Fruit fly (Drosophila melanogaster) whole organism, prepupa: ENCODE data around the gene CG34461.

Experiments
- Blimp-1 ChIP-seq: fragments of 200-800 bp; sonication (Bioruptor generic); optimal IDR thresholded peaks from 3 replicates; lab custom pipeline; 2017; ENCODE audit warnings: missing biosample characterization, missing genetic modification characterization, mild to moderate bottlenecking, moderate library complexity, missing genetic modification reagents
- CG11294 ChIP-seq: fragments of 200-800 bp; sonication (Bioruptor generic); IDR thresholded peaks from 2 replicates; pipeline ENCODE4 v1.3.6; 2022; ENCODE audit warnings: missing biosample characterization, missing genetic modification characterization
- CG11762 ChIP-seq: fragments of 200-800 bp; sonication (Bioruptor generic); optimal IDR thresholded peaks from 3 replicates; lab custom pipeline; 2016; ENCODE audit warnings: missing biosample characterization, missing genetic modification characterization; ENCODE audit not compliant: insufficient read depth
- CG11902 ChIP-seq: fragments of 200-800 bp; sonication (Bioruptor generic); optimal IDR thresholded peaks from 3 replicates; lab custom pipeline; 2016; ENCODE audit warnings: missing biosample characterization, missing genetic modification characterization
- CG15336 ChIP-seq: fragments of 200-800 bp; sonication (Bioruptor generic); IDR thresholded peaks from 2 replicates; pipeline ENCODE4 v1.3.6; 2022; ENCODE audit warnings: missing biosample characterization, missing genetic modification characterization
- CG1621 ChIP-seq: fragments of 200-800 bp; sonication (Bioruptor generic); optimal IDR thresholded peaks from 3 replicates; lab custom pipeline; 2018; ENCODE audit warnings: missing biosample characterization, mild to moderate bottlenecking, missing genetic modification characterization
- CG16779 ChIP-seq: fragments of 200-800 bp; sonication (Bioruptor generic); optimal IDR thresholded peaks from 3 replicates; lab custom pipeline; 2017; ENCODE audit warnings: missing biosample characterization, mild to moderate bottlenecking, missing genetic modification characterization
- CG31627 ChIP-seq: fragments of 200-800 bp; sonication (Bioruptor generic); optimal IDR thresholded peaks from 3 replicates; lab custom pipeline; 2016; ENCODE audit warnings: missing biosample characterization, missing genetic modification characterization
- CG32006 ChIP-seq: fragments of 200-800 bp; sonication (Bioruptor generic); optimal IDR thresholded peaks from 3 replicates; lab custom pipeline; 2017; ENCODE audit warnings: missing biosample characterization, mild to moderate bottlenecking, missing genetic modification characterization
- CG34406 ChIP-seq: fragments of 200-800 bp; sonication (Bioruptor generic); optimal IDR thresholded peaks from 3 replicates; lab custom pipeline; 2016; ENCODE audit warnings: missing biosample characterization, missing genetic modification characterization
- CG3919 ChIP-seq: fragments of 200-800 bp; sonication (Bioruptor generic); optimal IDR thresholded peaks from 3 replicates; lab custom pipeline; 2016; ENCODE audit warnings: missing biosample characterization, missing genetic modification characterization
- CG4318 ChIP-seq: fragments of 200-800 bp; sonication (Bioruptor generic); optimal IDR thresholded peaks from 3 replicates; lab custom pipeline; 2017; ENCODE audit warnings: missing biosample characterization, mild to moderate bottlenecking, missing genetic modification characterization
- CG6163 ChIP-seq: fragments of 200-800 bp; sonication (Bioruptor generic); IDR thresholded peaks from 3 replicates; pipeline ENCODE4 v1.3.6; 2022; ENCODE audit warnings: missing biosample characterization, missing genetic modification characterization
- CG6792 ChIP-seq: fragments of 200-800 bp; sonication (Bioruptor generic); optimal IDR thresholded peaks from 3 replicates; lab custom pipeline; 2016; ENCODE audit warnings: missing biosample characterization, missing genetic modification characterization
- CG6808 ChIP-seq: fragments of 200-800 bp; sonication (Bioruptor generic); optimal IDR thresholded peaks from 3 replicates; lab custom pipeline; 2017; ENCODE audit warnings: missing biosample characterization, missing genetic modification characterization, mild to moderate bottlenecking, moderate library complexity, missing genetic modification reagents
- CG7368 ChIP-seq: fragments of 200-800 bp; sonication (Bioruptor generic); optimal IDR thresholded peaks from 3 replicates; lab custom pipeline; 2016; ENCODE audit warnings: missing biosample characterization, missing genetic modification characterization
- CG8319 ChIP-seq: fragments of 200-800 bp; sonication (Bioruptor generic); optimal IDR thresholded peaks from 3 replicates; lab custom pipeline; 2016; ENCODE audit warnings: missing biosample characterization, missing genetic modification characterization
- CG8632 ChIP-seq: fragments of 200-800 bp; sonication (Bioruptor generic); optimal IDR thresholded peaks from 3 replicates; lab custom pipeline; 2016; ENCODE audit warnings: missing biosample characterization, missing genetic modification characterization
- Eip78C ChIP-seq: fragments of 200-800 bp; sonication (Bioruptor generic); peaks from one replicate; lab custom pipeline; 2016; ENCODE audit warnings: missing biosample characterization, missing genetic modification characterization
- Eip93F ChIP-seq: fragments of 200-800 bp; sonication (Bioruptor generic); optimal IDR thresholded peaks from 2 replicates; lab custom pipeline; 2016; ENCODE audit warnings: missing biosample characterization, mild to moderate bottlenecking, missing genetic modification characterization
- Gug ChIP-seq: fragments of 200-800 bp; sonication (Bioruptor generic); IDR thresholded peaks from 2 replicates; pipeline ENCODE4 v1.3.6; 2022; ENCODE audit warnings: missing biosample characterization, missing genetic modification characterization
- Hr38 ChIP-seq: sonication (Bioruptor generic); optimal IDR thresholded peaks from 2 replicates; lab custom pipeline; 2016; ENCODE audit warnings: missing biosample characterization, missing genetic modification characterization
- Hr39 ChIP-seq: fragments of 200-800 bp; sonication (Bioruptor generic); optimal IDR thresholded peaks from 2 replicates; lab custom pipeline; 2016; ENCODE audit warnings: missing biosample characterization, missing genetic modification characterization
- Lpt ChIP-seq: fragments of 200-800 bp; sonication (Bioruptor generic); optimal IDR thresholded peaks from 3 replicates; lab custom pipeline; 2016; ENCODE audit warnings: missing biosample characterization, missing genetic modification characterization
- Met ChIP-seq: fragments of 200-800 bp; sonication (Bioruptor generic); optimal IDR thresholded peaks from 3 replicates; lab custom pipeline; 2016; ENCODE audit warnings: missing biosample characterization, missing genetic modification characterization
- OdsH ChIP-seq: fragments of 200-800 bp; sonication (Bioruptor generic); optimal IDR thresholded peaks from 3 replicates; lab custom pipeline; 2016; ENCODE audit warnings: missing biosample characterization, missing genetic modification characterization
- Smox ChIP-seq: fragments of 200-800 bp; sonication (Bioruptor generic); optimal IDR thresholded peaks from 3 replicates; lab custom pipeline; 2016; ENCODE audit warnings: missing biosample characterization, missing genetic modification characterization
- Sox102F ChIP-seq: fragments of 200-800 bp; sonication (Bioruptor generic); optimal IDR thresholded peaks from 2 replicates; lab custom pipeline; 2016; ENCODE audit warnings: missing biosample characterization, mild to moderate bottlenecking, missing genetic modification characterization
- achi ChIP-seq: fragments of 200-800 bp; sonication (Bioruptor generic); optimal IDR thresholded peaks from 3 replicates; lab custom pipeline; 2016; ENCODE audit warnings: missing biosample characterization, missing genetic modification characterization
- cyc ChIP-seq: fragments of 200-800 bp; sonication (Bioruptor generic); optimal IDR thresholded peaks from 3 replicates; lab custom pipeline; 2016; ENCODE audit warnings: missing biosample characterization, missing genetic modification characterization
- dsx ChIP-seq: fragments of 200-800 bp; optimal IDR thresholded peaks from 3 replicates; lab custom pipeline; 2019; ENCODE audit warnings: missing biosample characterization, mild to moderate bottlenecking, missing genetic modification characterization, moderate library complexity; ENCODE audit not compliant: poor library complexity, severe bottlenecking
- eg ChIP-seq: fragments of 200-800 bp; sonication (Bioruptor generic); IDR thresholded peaks from 3 replicates; pipeline ENCODE4 v1.3.6; 2022; ENCODE audit warnings: missing biosample characterization, missing genetic modification characterization
- esn ChIP-seq: fragments of 200-800 bp; sonication (Bioruptor generic); optimal IDR thresholded peaks from 2 replicates; lab custom pipeline; 2016; ENCODE audit warnings: missing biosample characterization, mild to moderate bottlenecking, missing genetic modification characterization, moderate library complexity
- fd59A ChIP-seq: fragments of 200-800 bp; sonication (Bioruptor generic); optimal IDR thresholded peaks from 2 replicates; lab custom pipeline; 2017; ENCODE audit warnings: missing biosample characterization, mild to moderate bottlenecking, missing genetic modification characterization, missing genetic modification reagents
- fkh ChIP-seq: fragments of 200-800 bp; sonication (Bioruptor generic); optimal IDR thresholded peaks from 3 replicates; lab custom pipeline; 2017; ENCODE audit warnings: missing biosample characterization, mild to moderate bottlenecking, missing genetic modification characterization, moderate library complexity
- net ChIP-seq: fragments of 200-800 bp; sonication (Bioruptor generic); optimal IDR thresholded peaks from 3 replicates; lab custom pipeline; 2016; ENCODE audit warnings: missing biosample characterization, missing genetic modification characterization
- pdm3 ChIP-seq: fragments of 200-800 bp; sonication (Bioruptor generic); optimal IDR thresholded peaks from 3 replicates; lab custom pipeline; 2016; ENCODE audit warnings: missing biosample characterization, missing genetic modification characterization
- salr ChIP-seq, 2 experiments: fragments of 200-800 bp; sonication (Bioruptor generic); optimal IDR thresholded peaks; 3 replicates each; lab custom pipeline; 2016 to 2018; ENCODE audit warnings: missing biosample characterization in 2 of 2, missing genetic modification characterization in 2 of 2, mild to moderate bottlenecking in 1 of 2
- svp ChIP-seq: fragments of 200-800 bp; sonication (Bioruptor generic); peaks from one replicate; lab custom pipeline; 2016; ENCODE audit warnings: missing biosample characterization, missing genetic modification characterization
- topi ChIP-seq: fragments of 200-800 bp; sonication (Bioruptor generic); optimal IDR thresholded peaks from 3 replicates; lab custom pipeline; 2016; ENCODE audit warnings: missing biosample characterization, missing genetic modification characterization

CG34461 gene

dm6 chr3L:8334338-8334737 is 8.7 kb downstream of the CG34461 start (continued):
- no peak for TF ChIP-seq CG7368 (GFP tag; lab: Kevin White, UChicago)
- no peak for TF ChIP-seq pdm3 (GFP tag; lab: Kevin White, UChicago)
- no peak for TF ChIP-seq Eip93F (GFP tag; lab: Kevin White, UChicago)
- TF ChIP-seq CG6163 (GFP tag; lab: Robert Waterston, UW), result no peak
- TF ChIP-seq esn (GFP tag; lab: Kevin White, UChicago), result no peak
- TF ChIP-seq CG11294 (GFP tag; lab: Robert Waterston, UW), result no peak
- no peak for TF ChIP-seq Gug
- no peak for TF ChIP-seq Lpt (GFP tag; lab: Kevin White, UChicago)
- no peak for TF ChIP-seq CG16779 (tag; lab: Kevin White, UChicago)
- TF ChIP-seq cyc (GFP tag; lab: Kevin White, UChicago), result no peak
- TF ChIP-seq fkh (GFP tag; lab: Kevin White, UChicago), result no peak
- TF ChIP-seq CG6792, result no peak
- no peak for TF ChIP-seq CG11902 (GFP tag; lab: Kevin White, UChicago)
- TF ChIP-seq CG31627, result no peak
- TF ChIP-seq net (GFP tag; lab: Kevin White, UChicago), result no peak
- TF ChIP-seq OdsH (GFP tag; lab: Kevin White, UChicago), result no peak
- no peak for TF ChIP-seq salr (GFP tag; optimal IDR thresholded peaks at IDR 0.05; lab: Kevin White, UChicago)
- no peak for TF ChIP-seq dsx
- TF ChIP-seq CG4318 (GFP tag; lab: Kevin White, UChicago), result peak; percentile 25
- no peak for TF ChIP-seq Met (GFP tag; lab: Kevin White, UChicago)
- TF ChIP-seq CG3919, result no peak
- TF ChIP-seq Hr39 (GFP tag; lab: Kevin White, UChicago), result no peak
- TF ChIP-seq eg, result peak; percentile 60; the same call in 2 of the 3 replicates
- no peak for TF ChIP-seq Sox102F (GFP tag; lab: Kevin White, UChicago)

- TF ChIP-seq CG6792, result no peak
- peak; percentile 7 for TF ChIP-seq Lpt (GFP tag; lab: Kevin White, UChicago)
- no peak for TF ChIP-seq CG34406
- TF ChIP-seq eg, result 0 out of 3 replicates have a peak, but pooled peaks have one; percentile 16
- no peak for TF ChIP-seq topi (GFP tag; lab: Kevin White, UChicago)
- peak; percentile 53 for TF ChIP-seq CG32006 (GFP tag; lab: Kevin White, UChicago)
- TF ChIP-seq CG6163 (GFP tag; lab: Robert Waterston, UW), result no peak
- no peak for TF ChIP-seq Gug
These were observed 10.7 kb downstream of the CG34461 start, which contains the start of gene Cpr66Cb for dm6 chr3L:8336372-8336771. Cpr66Cb (plus strand) TSS chr3L:8336672.

- TF ChIP-seq Eip78C (GFP tag; lab: Kevin White, UChicago) (peak; percentile 79), esn (GFP tag; lab: Kevin White, UChicago) (no peak), Eip93F (GFP tag; lab: Kevin White, UChicago) (no peak), CG16779 (tag; lab: Kevin White, UChicago) (peak; percentile 8), svp (GFP tag; lab: Kevin White, UChicago) (peak; percentile 98), CG6808 (GFP tag; lab: Kevin White, UChicago) (peak; percentile 52), CG3919 (peak; percentile 23), Met (GFP tag; lab: Kevin White, UChicago) (peak; percentile 27), fkh (GFP tag; lab: Kevin White, UChicago) (peak; percentile 75)
These were observed 13.3 kb downstream of the CG34461 start, which contains the start of gene Pex2 for dm6 chr3L:8338921-8339320. Pex2 (plus strand) TSS chr3L:8339051.

- TF ChIP-seq esn (GFP tag; lab: Kevin White, UChicago) (peak; percentile 79), Eip78C (GFP tag; lab: Kevin White, UChicago) (peak; percentile 85), CG11902 (GFP tag; lab: Kevin White, UChicago) (peak; percentile 1), Smox (GFP tag; lab: Kevin White, UChicago) (peak; percentile 49), Hr38 (GFP tag; lab: Kevin White, UChicago) (no peak), pdm3 (GFP tag; lab: Kevin White, UChicago) (peak; percentile 63), svp (GFP tag; lab: Kevin White, UChicago) (peak; percentile 85), CG34406 (peak; percentile 47), Gug (peak; percentile 28; the same call in 1 of the 2 replicates), Blimp-1 (GFP tag; lab: Kevin White, UChicago) (peak; percentile 1), CG15336 (GFP tag; lab: Robert Waterston, UW) (peak; percentile 39; the same call in 1 of the 2 replicates), achi (peak; percentile 57), fd59A (GFP tag; lab: Kevin White, UChicago) (no peak), Lpt (GFP tag; lab: Kevin White, UChicago) (no peak), CG3919 (peak; percentile 63), CG11762 (GFP tag; lab: Kevin White, UChicago) (peak; percentile 60), CG16779 (tag; lab: Kevin White, UChicago) (no peak), CG1621 (tag; lab: Kevin White, UChicago) (peak; percentile 7), CG8632 (GFP tag; lab: Kevin White, UChicago) (peak; percentile 9), CG8319 (GFP tag; lab: Kevin White, UChicago) (peak; percentile 51), eg (no peak), CG32006 (GFP tag; lab: Kevin White, UChicago) (peak; percentile 30), CG4318 (GFP tag; lab: Kevin White, UChicago) (no peak), CG6808 (GFP tag; lab: Kevin White, UChicago) (peak; percentile 54), CG7368 (GFP tag; lab: Kevin White, UChicago) (peak; percentile 62), Sox102F (GFP tag; lab: Kevin White, UChicago) (peak; percentile 69)
These were observed 14.8 kb downstream of the CG34461 start, which contains the start of the genes Prim1 and CG7083 for dm6 chr3L:8340264-8341095. Prim1 (plus strand) TSS chr3L:8340314. CG7083 (plus strand) TSS chr3L:8340785.
